Fruit fly (Drosophila melanogaster): Measurements from ENCODE around the gene CG11498.

Gene CG11498

DNA sequence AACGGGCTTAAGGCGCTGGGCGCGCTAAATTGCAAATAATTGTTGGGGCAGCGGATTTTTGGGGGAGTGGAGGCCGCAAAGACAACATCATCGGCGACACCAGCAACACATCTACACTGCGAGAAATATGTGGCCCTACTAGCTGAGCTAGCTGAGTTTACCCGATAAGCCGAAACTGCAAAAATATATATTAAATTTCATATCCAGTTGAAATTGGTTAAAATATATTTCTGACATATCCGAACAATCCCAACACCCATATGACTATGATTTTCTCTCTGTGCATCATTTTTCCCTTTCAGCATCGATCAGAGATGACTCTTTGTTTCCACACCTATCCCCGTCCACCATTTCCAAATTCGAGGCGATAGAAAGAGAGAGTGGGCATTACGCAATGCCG is 29.6 kb upstream of the CG11498 start (continued):
- TF ChIP-seq CG13775 (GFP tag; optimal IDR thresholded peaks at IDR 0.05): peak; percentile 23
- peak; percentile 78 for TF ChIP-seq Gug (GFP tag; IDR thresholded peaks at IDR 0.05)
- TF ChIP-seq nmo (GFP tag; optimal IDR thresholded peaks at IDR 0.05): peak; percentile 80
- TF ChIP-seq ap (GFP tag; IDR thresholded peaks at IDR 0.05): peak; percentile 76
- no peak for TF ChIP-seq Camta (GFP tag; optimal IDR thresholded peaks at IDR 0.05)
- peak; percentile 60 for TF ChIP-seq nau (GFP tag; optimal IDR thresholded peaks at IDR 0.05)
- TF ChIP-seq Ravus (GFP tag; IDR thresholded peaks at IDR 0.05): peak; percentile 51
- TF ChIP-seq kay (GFP tag; optimal IDR thresholded peaks at IDR 0.05): no peak
- no peak for TF ChIP-seq crol (GFP tag; IDR thresholded peaks at IDR 0.05)
- peak; percentile 84 for TF ChIP-seq Rfx (GFP tag; IDR thresholded peaks at IDR 0.05)
- TF ChIP-seq prd (optimal IDR thresholded peaks at IDR 0.05): no peak
- peak; percentile 88 for TF ChIP-seq prd (GFP tag; IDR thresholded peaks at IDR 0.05)
- no peak for TF ChIP-seq corto (GFP tag; optimal IDR thresholded peaks at IDR 0.05)
- no peak for TF ChIP-seq Trl (optimal IDR thresholded peaks at IDR 0.05)
- peak; percentile 33 for TF ChIP-seq Trl (GFP tag; optimal IDR thresholded peaks at IDR 0.05)
- peak in 1 of 2 experiments; percentile 79 for TF ChIP-seq bsh (GFP tag; optimal IDR thresholded peaks at IDR 0.05)
- peak; percentile 66 for TF ChIP-seq pnt (GFP tag; optimal IDR thresholded peaks at IDR 0.05)
- TF ChIP-seq CG13894 (tag; optimal IDR thresholded peaks at IDR 0.05): no peak
- no peak for TF ChIP-seq Scr (GFP tag; IDR thresholded peaks at IDR 0.05; ENCODE audit: partially characterized antibody)
- TF ChIP-seq CG12391 (tag; optimal IDR thresholded peaks at IDR 0.05): peak; percentile 64
- TF ChIP-seq wek (GFP tag; optimal IDR thresholded peaks at IDR 0.05): peak; percentile 28
- no peak for TF ChIP-seq CG7928 (GFP tag; optimal IDR thresholded peaks at IDR 0.05)
- peak; percentile 71 for TF ChIP-seq CG17385 (GFP tag; optimal IDR thresholded peaks at IDR 0.05)
- no peak for TF ChIP-seq CG7987 (GFP tag; optimal IDR thresholded peaks at IDR 0.05)
- no peak for TF ChIP-seq lov (optimal IDR thresholded peaks at IDR 0.05)
- TF ChIP-seq lov (GFP tag; IDR thresholded peaks at IDR 0.05): 0 out of 3 replicates have a peak, but pooled peaks have one; percentile 36
- TF ChIP-seq mld (GFP tag; IDR thresholded peaks at IDR 0.05; ENCODE audit: partially characterized antibody): no peak
- peak; percentile 17 for TF ChIP-seq CG18011 (GFP tag; optimal IDR thresholded peaks at IDR 0.05)
- no peak for TF ChIP-seq Doc3 (GFP tag; IDR thresholded peaks at IDR 0.05; ENCODE audit: partially characterized antibody)
- no peak for TF ChIP-seq YL-1 (GFP tag; optimal IDR thresholded peaks at IDR 0.05)
- TF ChIP-seq CG2116 (GFP tag; optimal IDR thresholded peaks at IDR 0.05): no peak
- TF ChIP-seq CG9932 (GFP tag; IDR thresholded peaks at IDR 0.05): peak; percentile 49
- peak; percentile 45 for TF ChIP-seq CG31388 (GFP tag; optimal IDR thresholded peaks at IDR 0.05)
- peak; percentile 82 for TF ChIP-seq CG34422 (GFP tag; IDR thresholded peaks at IDR 0.05)
- peak; percentile 5 for TF ChIP-seq shn (GFP tag; optimal IDR thresholded peaks at IDR 0.05)
- no peak for TF ChIP-seq dati (GFP tag; IDR thresholded peaks at IDR 0.05)
- no peak for TF ChIP-seq fd102C (GFP tag; optimal IDR thresholded peaks at IDR 0.05)
- peak; percentile 50 for TF ChIP-seq lilli (GFP tag; optimal IDR thresholded peaks at IDR 0.05)
- peak; percentile 61 for TF ChIP-seq CG6254 (GFP tag; optimal IDR thresholded peaks at IDR 0.05)
- TF ChIP-seq sr (GFP tag; IDR thresholded peaks at IDR 0.05): peak; percentile 57; the same call in 1 of the 3 replicates
- TF ChIP-seq CG14965 (GFP tag; optimal IDR thresholded peaks at IDR 0.05; ENCODE audit: borderline replicate concordance): no peak
- peak; percentile 73 for TF ChIP-seq fd96Cb (tag; optimal IDR thresholded peaks at IDR 0.05)
- TF ChIP-seq CG31365 (tag; optimal IDR thresholded peaks at IDR 0.05): peak; percentile 34
- TF ChIP-seq exex (tag; optimal IDR thresholded peaks at IDR 0.05): peak; percentile 15
- peak; percentile 52 for TF ChIP-seq CG10267 (tag; optimal IDR thresholded peaks at IDR 0.05)
- TF ChIP-seq Xbp1 (GFP tag; optimal IDR thresholded peaks at IDR 0.05): peak; percentile 76
- peak; percentile 78 for TF ChIP-seq tap (tag; optimal IDR thresholded peaks at IDR 0.05)
- TF ChIP-seq CG6813 (GFP tag; optimal IDR thresholded peaks at IDR 0.05): peak; percentile 61
- peak; percentile 86 for TF ChIP-seq ase (GFP tag; IDR thresholded peaks at IDR 0.05)
- no peak for TF ChIP-seq br (optimal IDR thresholded peaks at IDR 0.05)
- peak; percentile 71 for TF ChIP-seq oc (tag; optimal IDR thresholded peaks at IDR 0.05)
